Worm (Caenorhabditis elegans): ENCODE measurements around the gene perm-3.

DNA sequence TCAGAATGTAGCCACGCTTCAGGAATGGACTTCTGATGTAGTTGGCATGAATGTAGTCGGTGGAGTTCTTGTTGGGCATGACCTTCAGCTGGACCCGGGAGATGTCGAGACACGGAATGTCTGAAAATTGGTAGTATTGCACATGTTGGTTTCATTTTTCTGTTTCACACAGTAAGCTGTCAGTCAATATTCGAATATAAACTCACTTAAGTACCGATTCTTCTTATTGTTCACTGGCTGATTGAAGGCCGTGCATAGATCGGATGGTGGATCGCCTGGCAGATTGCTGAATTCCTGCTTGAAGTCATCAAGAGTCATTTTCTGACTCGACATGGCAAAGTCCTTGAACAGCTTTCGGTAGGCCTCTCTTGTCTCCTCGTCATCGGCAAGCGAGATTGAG, 14.5 kb upstream of the perm-3 start:
- TF ChIP-seq med-1 (GFP tag; optimal IDR thresholded peaks at IDR 0.05; ENCODE audit: insufficient read depth): no peak
- no peak for TF ChIP-seq flt-1 (GFP tag; IDR thresholded peaks at IDR 0.05)
- TF ChIP-seq ztf-29 (GFP tag; IDR thresholded peaks at IDR 0.05): no peak
- no peak for TF ChIP-seq tab-1 (GFP tag; IDR thresholded peaks at IDR 0.05)
- no peak for TF ChIP-seq cog-1 (tag; optimal IDR thresholded peaks at IDR 0.05)
